Worm (Caenorhabditis elegans) whole organism, dauer: ENCODE data around the gene ZK666.4.
"Not testable (repeated sequence)": the region's sequence is repeated elsewhere in the genome, so short reads cannot be mapped to it uniquely, and the experiment has no call there.

Experiments used
- unc-62 ChIP-seq: sonication (generic microtip); optimal IDR thresholded peaks from 2 replicates; lab custom pipeline; 2017; ENCODE audit warnings: missing biosample characterization, missing genetic modification reagents, missing genetic modification characterization

The ZK666.4 gene

ce11 chrII:10476959-10477358 is at the start of gene ZK666.4:
TSS of gene ZK666.4 (plus strand) at chrII:10477259.
- TF ChIP-seq unc-62 (GFP tag; lab: Kevin White, UChicago), result no peak

ce11 chrII:10435836-10436235 is 41.2 kb upstream of the ZK666.4 start, which contains the start of gene cut-4:
TSS of gene cut-4 (plus strand) at chrII:10436136.
- no peak for TF ChIP-seq unc-62 (GFP tag; lab: Kevin White, UChicago)

ce11 chrII:10437840-10438239 is 39.2 kb upstream of the ZK666.4 start:
- TF ChIP-seq unc-62 (GFP tag; lab: Kevin White, UChicago), result no peak

DNA sequence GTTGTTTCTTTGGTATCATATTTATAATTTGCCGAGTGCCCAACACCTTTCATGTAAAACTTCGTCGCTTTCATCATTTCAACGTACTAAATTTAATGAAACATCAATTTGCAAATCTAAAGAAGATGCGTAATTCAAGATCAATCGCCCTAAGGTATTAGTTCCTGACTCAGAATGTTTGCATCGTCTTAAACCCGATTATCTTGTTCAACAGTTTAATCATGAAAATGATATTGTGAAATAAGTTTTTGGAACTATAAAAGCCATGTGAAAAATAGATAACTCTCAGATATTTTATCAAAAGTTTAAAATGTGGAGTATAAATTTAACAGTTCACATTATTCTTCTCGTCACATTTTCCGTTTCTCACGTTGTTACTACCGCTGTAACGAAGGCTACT is 37.1 kb upstream of the ZK666.4 start, which contains the start of gene E04D5.4:
E04D5.4 (plus strand) TSS at position 301 of the 400 bp plus-strand sequence.
- TF ChIP-seq unc-62 (GFP tag; lab: Kevin White, UChicago), result no peak

ce11 chrII:10442846-10443245 is 34.2 kb upstream of the ZK666.4 start, which contains the start of gene ZK673.1:
TSS of gene ZK673.1 (plus strand) at chrII:10443146.
- TF ChIP-seq unc-62 (GFP tag; lab: Kevin White, UChicago), result not testable (repeated sequence)

ce11 chrII:10443898-10444297 is 33.2 kb upstream of the ZK666.4 start:
- no peak for TF ChIP-seq unc-62 (GFP tag; lab: Kevin White, UChicago)

DNA sequence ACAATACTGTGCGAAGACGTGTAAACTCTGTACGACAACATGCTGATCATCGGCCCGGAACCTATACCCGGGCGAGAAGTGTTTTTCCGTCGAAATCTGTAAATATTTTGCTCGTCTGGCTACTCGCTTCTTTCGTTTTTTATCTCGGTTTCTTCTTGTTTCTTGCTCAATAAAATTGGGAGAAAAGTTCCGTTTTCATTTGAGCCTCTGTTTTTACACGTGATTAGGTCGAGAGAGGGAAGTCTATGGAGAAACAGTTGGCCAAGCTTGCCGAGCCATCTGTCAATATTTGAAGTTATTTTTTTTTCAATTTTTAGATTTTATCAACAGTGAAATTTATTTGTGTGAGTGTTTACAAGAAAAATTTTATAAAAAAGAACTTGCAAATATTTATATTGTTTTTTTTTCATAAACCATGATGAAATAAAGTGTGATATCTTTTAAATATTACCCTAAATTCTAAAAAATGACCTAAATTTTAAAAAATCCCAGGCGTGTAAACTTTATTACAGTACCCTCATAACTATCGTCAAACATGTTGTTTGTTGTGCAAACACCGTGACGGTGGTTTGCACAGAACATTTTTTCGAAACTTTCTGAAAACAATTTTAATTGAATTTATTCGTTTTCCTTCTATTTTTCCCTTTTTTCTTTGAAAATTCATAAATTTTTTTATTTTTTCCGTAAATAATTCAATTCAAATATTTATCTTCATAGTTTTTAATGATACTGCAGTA is 31.9 kb upstream of the ZK666.4 start:
- no peak for TF ChIP-seq unc-62 (GFP tag; lab: Kevin White, UChicago)

- no peak for TF ChIP-seq unc-62 (GFP tag; lab: Kevin White, UChicago)
Measured at ce11 chrII:10445738-10446137, 31.3 kb upstream of the ZK666.4 start.

DNA sequence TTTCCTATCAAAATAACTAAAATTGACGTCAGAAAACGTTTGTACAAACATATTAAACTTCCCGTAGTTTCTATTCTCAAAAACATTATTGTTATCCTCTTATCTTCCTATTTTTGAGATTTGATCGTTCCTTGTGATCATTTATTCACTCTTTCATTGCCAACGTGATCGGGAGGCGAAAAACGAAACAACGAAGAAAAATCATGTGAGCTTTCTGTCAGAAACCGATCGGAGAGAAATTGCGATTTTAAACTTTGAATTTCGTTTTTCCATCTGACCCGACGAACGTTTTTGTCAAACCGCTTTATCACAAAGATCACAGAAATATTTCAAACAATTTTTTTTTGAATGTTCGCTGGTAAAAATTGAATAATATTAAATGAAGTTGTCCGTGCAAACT is 30.8 kb upstream of the ZK666.4 start:
- TF ChIP-seq unc-62 (GFP tag; lab: Kevin White, UChicago), result no peak

- TF ChIP-seq unc-62 (GFP tag; lab: Kevin White, UChicago), result no peak
Measured at ce11 chrII:10446814-10447213, 30.2 kb upstream of the ZK666.4 start.

DNA sequence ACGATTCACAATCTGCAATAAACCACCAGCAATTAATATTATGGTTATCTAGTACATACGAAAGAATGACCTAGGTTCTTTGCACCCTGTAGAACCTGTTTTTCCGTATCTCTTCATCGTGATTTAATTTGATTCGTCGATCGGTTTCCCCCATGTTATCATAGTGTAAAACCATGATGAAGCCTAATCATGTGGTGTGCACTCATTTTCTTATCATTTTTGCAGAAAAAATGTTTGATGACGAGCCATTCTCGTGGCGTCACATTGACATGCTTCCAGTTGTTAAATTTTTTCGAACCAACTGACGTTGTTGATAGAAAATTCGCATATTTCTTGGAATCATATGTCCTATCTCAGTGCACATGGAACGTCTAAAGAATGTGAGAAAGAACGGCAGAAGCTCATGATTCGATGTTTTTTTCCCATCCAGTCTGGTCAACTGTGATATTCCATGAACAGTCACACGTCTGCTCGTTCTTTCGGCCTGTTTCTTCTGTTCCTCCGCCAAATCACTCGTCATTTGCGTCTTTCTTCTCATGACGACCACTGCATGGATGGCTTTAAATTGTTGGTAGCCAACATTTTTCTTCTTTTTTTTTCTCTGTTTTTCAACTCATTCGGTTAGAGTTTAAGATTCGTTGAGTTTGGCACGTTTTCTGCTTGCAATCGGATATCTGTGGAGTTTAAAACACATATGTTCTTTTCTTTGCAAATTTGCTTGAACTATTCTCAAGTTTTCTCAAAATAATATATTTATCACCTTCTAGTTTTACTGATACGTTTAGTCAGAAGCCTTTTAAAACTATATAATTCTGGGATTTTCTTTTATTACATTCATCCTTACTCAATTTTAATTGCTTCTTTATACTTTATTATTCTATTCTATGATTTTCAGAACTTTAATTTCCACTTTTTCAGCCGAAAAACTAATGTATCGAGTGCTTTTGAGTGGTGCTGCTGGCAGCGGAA is 29.4 kb upstream of the ZK666.4 start, which contains the start of gene ZK673.2:
ZK673.2 (plus strand) TSS at position 919 of the 969 bp plus-strand sequence.
- TF ChIP-seq unc-62 (GFP tag; lab: Kevin White, UChicago), result no peak

DNA sequence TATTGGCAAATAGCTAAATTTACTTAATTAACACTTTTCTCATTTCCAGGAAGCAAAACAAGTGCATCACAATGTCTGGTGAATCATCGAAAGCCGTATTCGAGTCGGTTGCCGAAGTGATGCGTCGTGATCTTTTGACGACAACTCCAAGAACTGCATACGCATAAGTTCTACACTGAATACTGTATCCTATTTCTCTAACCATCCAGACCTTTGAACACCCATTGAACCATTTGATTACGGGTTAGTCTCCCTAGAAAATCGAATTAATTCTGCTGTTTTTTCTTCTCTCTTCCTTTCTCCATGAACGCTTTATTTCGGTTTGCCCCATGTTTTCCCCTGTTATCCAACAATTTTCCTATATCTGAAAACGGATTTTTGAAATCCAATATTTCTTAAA is 27.4 kb upstream of the ZK666.4 start, which contains the start of gene lin-56:
lin-56 (plus strand) TSS at position 301 of the 400 bp plus-strand sequence.
- TF ChIP-seq unc-62 (GFP tag; lab: Kevin White, UChicago), result no peak

ce11 chrII:10450335-10450734 is 26.7 kb upstream of the ZK666.4 start:
- no peak for TF ChIP-seq unc-62 (GFP tag; lab: Kevin White, UChicago)

DNA sequence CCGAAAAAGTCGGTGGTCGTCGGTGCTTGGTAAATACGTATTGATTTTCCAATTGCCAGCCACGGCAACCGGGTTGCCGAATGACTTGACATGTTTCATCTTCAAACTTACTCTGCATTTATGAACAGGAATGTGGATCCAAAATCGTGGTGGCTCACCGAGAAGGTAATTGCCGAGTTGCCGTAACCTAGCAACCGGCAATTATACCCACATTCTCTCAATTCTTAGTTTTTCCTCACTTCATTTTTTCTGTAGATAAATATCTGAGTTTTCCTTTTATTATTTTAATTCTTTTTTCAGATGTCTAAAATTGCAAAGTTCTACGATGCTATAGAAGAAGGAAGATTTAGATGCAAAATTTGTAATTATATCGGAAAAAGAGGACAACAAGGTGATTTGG is 24.4 kb upstream of the ZK666.4 start, which contains the start of gene ZK673.4:
ZK673.4 (plus strand) TSS at position 301 of the 400 bp plus-strand sequence.
- no peak for TF ChIP-seq unc-62 (GFP tag; lab: Kevin White, UChicago)

DNA sequence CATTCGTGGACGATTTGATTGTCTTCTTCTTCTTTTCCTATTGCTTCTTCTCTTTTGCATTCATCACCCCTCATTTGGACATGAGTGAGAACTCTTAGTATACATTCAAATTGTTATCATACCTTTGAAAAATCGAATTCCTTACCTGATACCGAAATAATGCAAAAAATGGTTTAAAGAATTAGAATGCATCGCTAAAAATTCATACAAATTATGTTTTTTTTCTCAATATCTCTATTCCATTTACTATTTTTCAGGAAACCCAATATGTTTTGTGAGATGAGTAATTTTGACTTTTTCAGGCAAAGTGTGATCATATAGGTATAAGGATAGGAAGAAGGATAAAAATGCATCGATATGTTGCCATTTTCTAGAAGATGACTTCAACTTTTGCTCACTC is 20.1 kb upstream of the ZK666.4 start, which contains the start of gene ZK673.11:
ZK673.11 (plus strand) TSS at position 301 of the 400 bp plus-strand sequence.
- no peak for TF ChIP-seq unc-62 (GFP tag; lab: Kevin White, UChicago)

DNA sequence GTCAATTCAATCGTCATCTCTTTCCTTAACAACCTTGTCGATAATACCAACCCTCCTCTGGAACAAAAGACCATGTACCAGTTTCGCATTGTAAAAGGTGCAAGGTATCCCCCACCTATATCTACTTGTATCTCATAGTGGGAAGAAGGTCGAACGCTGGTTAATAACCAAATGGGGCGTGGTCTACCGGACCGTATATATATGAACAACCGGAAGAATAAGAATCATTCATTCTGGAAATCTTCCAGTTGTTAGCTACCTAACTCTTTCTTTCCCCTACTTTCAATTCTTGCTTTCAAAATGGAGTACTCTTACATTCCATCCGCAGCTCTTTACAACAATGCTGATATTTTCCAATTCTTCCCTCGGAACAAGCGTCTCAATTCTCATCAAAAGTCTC is 15.9 kb upstream of the ZK666.4 start, which contains the start of gene ZK673.5:
ZK673.5 (plus strand) TSS at position 301 of the 400 bp plus-strand sequence.
- no peak for TF ChIP-seq unc-62 (GFP tag; lab: Kevin White, UChicago)
